Fruit fly (Drosophila melanogaster) whole organism, prepupa: ENCODE measurements around the gene udt.

Source experiments
- Blimp-1 ChIP-seq: fragments of 200-800 bp; sonication (Bioruptor generic); optimal IDR thresholded peaks from 3 replicates; lab custom pipeline; 2017; ENCODE audit warnings: missing biosample characterization, missing genetic modification characterization, mild to moderate bottlenecking, moderate library complexity, missing genetic modification reagents
- CG10631 ChIP-seq: fragments of 200-800 bp; sonication (Bioruptor generic); optimal IDR thresholded peaks from 2 replicates; lab custom pipeline; 2016; ENCODE audit warnings: missing biosample characterization, missing genetic modification characterization
- CG10669 ChIP-seq: fragments of 200-800 bp; sonication (Bioruptor generic); optimal IDR thresholded peaks from 3 replicates; lab custom pipeline; 2018; ENCODE audit warnings: missing biosample characterization, mild to moderate bottlenecking, missing genetic modification characterization, moderate library complexity
- CG11294 ChIP-seq: fragments of 200-800 bp; sonication (Bioruptor generic); IDR thresholded peaks from 2 replicates; pipeline ENCODE4 v1.3.6; 2022; ENCODE audit warnings: missing biosample characterization, missing genetic modification characterization
- CG11902 ChIP-seq: fragments of 200-800 bp; sonication (Bioruptor generic); optimal IDR thresholded peaks from 3 replicates; lab custom pipeline; 2016; ENCODE audit warnings: missing biosample characterization, missing genetic modification characterization
- CG15336 ChIP-seq: fragments of 200-800 bp; sonication (Bioruptor generic); IDR thresholded peaks from 2 replicates; pipeline ENCODE4 v1.3.6; 2022; ENCODE audit warnings: missing biosample characterization, missing genetic modification characterization
- CG1621 ChIP-seq: fragments of 200-800 bp; sonication (Bioruptor generic); optimal IDR thresholded peaks from 3 replicates; lab custom pipeline; 2018; ENCODE audit warnings: missing biosample characterization, mild to moderate bottlenecking, missing genetic modification characterization
- CG16779 ChIP-seq: fragments of 200-800 bp; sonication (Bioruptor generic); optimal IDR thresholded peaks from 3 replicates; lab custom pipeline; 2017; ENCODE audit warnings: missing biosample characterization, mild to moderate bottlenecking, missing genetic modification characterization
- CG3032 ChIP-seq: fragments of 200-800 bp; optimal IDR thresholded peaks from 2 replicates; lab custom pipeline; 2019; ENCODE audit warnings: missing biosample characterization, mild to moderate bottlenecking, missing genetic modification characterization, moderate library complexity
- CG31627 ChIP-seq: fragments of 200-800 bp; sonication (Bioruptor generic); optimal IDR thresholded peaks from 3 replicates; lab custom pipeline; 2016; ENCODE audit warnings: missing biosample characterization, missing genetic modification characterization
- CG32006 ChIP-seq: fragments of 200-800 bp; sonication (Bioruptor generic); optimal IDR thresholded peaks from 3 replicates; lab custom pipeline; 2017; ENCODE audit warnings: missing biosample characterization, mild to moderate bottlenecking, missing genetic modification characterization
- CG34406 ChIP-seq: fragments of 200-800 bp; sonication (Bioruptor generic); optimal IDR thresholded peaks from 3 replicates; lab custom pipeline; 2016; ENCODE audit warnings: missing biosample characterization, missing genetic modification characterization
- CG4318 ChIP-seq: fragments of 200-800 bp; sonication (Bioruptor generic); optimal IDR thresholded peaks from 3 replicates; lab custom pipeline; 2017; ENCODE audit warnings: missing biosample characterization, mild to moderate bottlenecking, missing genetic modification characterization
- CG6163 ChIP-seq: fragments of 200-800 bp; sonication (Bioruptor generic); IDR thresholded peaks from 3 replicates; pipeline ENCODE4 v1.3.6; 2022; ENCODE audit warnings: missing biosample characterization, missing genetic modification characterization
- CG6276 ChIP-seq: fragments of 200-800 bp; sonication (Bioruptor generic); optimal IDR thresholded peaks from 2 replicates; lab custom pipeline; 2017; ENCODE audit warnings: missing biosample characterization, mild to moderate bottlenecking, missing genetic modification characterization
- CG6792 ChIP-seq: fragments of 200-800 bp; sonication (Bioruptor generic); optimal IDR thresholded peaks from 3 replicates; lab custom pipeline; 2016; ENCODE audit warnings: missing biosample characterization, missing genetic modification characterization
- CG6808 ChIP-seq: fragments of 200-800 bp; sonication (Bioruptor generic); optimal IDR thresholded peaks from 3 replicates; lab custom pipeline; 2017; ENCODE audit warnings: missing biosample characterization, missing genetic modification characterization, mild to moderate bottlenecking, moderate library complexity, missing genetic modification reagents
- CG8319 ChIP-seq: fragments of 200-800 bp; sonication (Bioruptor generic); optimal IDR thresholded peaks from 3 replicates; lab custom pipeline; 2016; ENCODE audit warnings: missing biosample characterization, missing genetic modification characterization
- CG8632 ChIP-seq: fragments of 200-800 bp; sonication (Bioruptor generic); optimal IDR thresholded peaks from 3 replicates; lab custom pipeline; 2016; ENCODE audit warnings: missing biosample characterization, missing genetic modification characterization
- CG9139 ChIP-seq: fragments of 200-800 bp; sonication (Bioruptor generic); optimal IDR thresholded peaks from 3 replicates; lab custom pipeline; 2017; ENCODE audit warnings: missing biosample characterization, mild to moderate bottlenecking, missing genetic modification characterization
- Ets21C ChIP-seq: fragments of 200-800 bp; sonication (Bioruptor generic); optimal IDR thresholded peaks from 3 replicates; lab custom pipeline; 2016; ENCODE audit warnings: missing biosample characterization, missing genetic modification characterization
- Gug ChIP-seq: fragments of 200-800 bp; sonication (Bioruptor generic); IDR thresholded peaks from 2 replicates; pipeline ENCODE4 v1.3.6; 2022; ENCODE audit warnings: missing biosample characterization, missing genetic modification characterization
- Hr38 ChIP-seq: sonication (Bioruptor generic); optimal IDR thresholded peaks from 2 replicates; lab custom pipeline; 2016; ENCODE audit warnings: missing biosample characterization, missing genetic modification characterization
- Lpt ChIP-seq: fragments of 200-800 bp; sonication (Bioruptor generic); optimal IDR thresholded peaks from 3 replicates; lab custom pipeline; 2016; ENCODE audit warnings: missing biosample characterization, missing genetic modification characterization
- Met ChIP-seq: fragments of 200-800 bp; sonication (Bioruptor generic); optimal IDR thresholded peaks from 3 replicates; lab custom pipeline; 2016; ENCODE audit warnings: missing biosample characterization, missing genetic modification characterization
- OdsH ChIP-seq: fragments of 200-800 bp; sonication (Bioruptor generic); optimal IDR thresholded peaks from 3 replicates; lab custom pipeline; 2016; ENCODE audit warnings: missing biosample characterization, missing genetic modification characterization
- Sox102F ChIP-seq: fragments of 200-800 bp; sonication (Bioruptor generic); optimal IDR thresholded peaks from 2 replicates; lab custom pipeline; 2016; ENCODE audit warnings: missing biosample characterization, mild to moderate bottlenecking, missing genetic modification characterization
- Sox14 ChIP-seq: fragments of 200-800 bp; sonication (Bioruptor generic); optimal IDR thresholded peaks from 3 replicates; lab custom pipeline; 2016; ENCODE audit warnings: missing biosample characterization, missing genetic modification characterization
- Sox15 ChIP-seq: fragments of 200-800 bp; sonication (Bioruptor generic); optimal IDR thresholded peaks from 3 replicates; lab custom pipeline; 2016; ENCODE audit warnings: missing biosample characterization, missing genetic modification characterization
- achi ChIP-seq: fragments of 200-800 bp; sonication (Bioruptor generic); optimal IDR thresholded peaks from 3 replicates; lab custom pipeline; 2016; ENCODE audit warnings: missing biosample characterization, missing genetic modification characterization
- acj6 ChIP-seq: fragments of 200-800 bp; sonication (Bioruptor generic); optimal IDR thresholded peaks from 3 replicates; lab custom pipeline; 2016; ENCODE audit warnings: missing biosample characterization, missing genetic modification characterization
- cyc ChIP-seq: fragments of 200-800 bp; sonication (Bioruptor generic); optimal IDR thresholded peaks from 3 replicates; lab custom pipeline; 2016; ENCODE audit warnings: missing biosample characterization, missing genetic modification characterization
- dac ChIP-seq: fragments of 200-800 bp; sonication (Bioruptor generic); optimal IDR thresholded peaks from 2 replicates; lab custom pipeline; 2017; ENCODE audit warnings: missing biosample characterization, mild to moderate bottlenecking, missing genetic modification characterization
- dsx ChIP-seq: fragments of 200-800 bp; optimal IDR thresholded peaks from 3 replicates; lab custom pipeline; 2019; ENCODE audit warnings: missing biosample characterization, mild to moderate bottlenecking, missing genetic modification characterization, moderate library complexity; ENCODE audit not compliant: poor library complexity, severe bottlenecking
- eg ChIP-seq: fragments of 200-800 bp; sonication (Bioruptor generic); IDR thresholded peaks from 3 replicates; pipeline ENCODE4 v1.3.6; 2022; ENCODE audit warnings: missing biosample characterization, missing genetic modification characterization
- esn ChIP-seq: fragments of 200-800 bp; sonication (Bioruptor generic); optimal IDR thresholded peaks from 2 replicates; lab custom pipeline; 2016; ENCODE audit warnings: missing biosample characterization, mild to moderate bottlenecking, missing genetic modification characterization, moderate library complexity
- fd59A ChIP-seq: fragments of 200-800 bp; sonication (Bioruptor generic); optimal IDR thresholded peaks from 2 replicates; lab custom pipeline; 2017; ENCODE audit warnings: missing biosample characterization, mild to moderate bottlenecking, missing genetic modification characterization, missing genetic modification reagents
- fkh ChIP-seq: fragments of 200-800 bp; sonication (Bioruptor generic); optimal IDR thresholded peaks from 3 replicates; lab custom pipeline; 2017; ENCODE audit warnings: missing biosample characterization, mild to moderate bottlenecking, missing genetic modification characterization, moderate library complexity
- lz ChIP-seq: fragments of 200-800 bp; sonication (Bioruptor generic); optimal IDR thresholded peaks from 3 replicates; lab custom pipeline; 2016; ENCODE audit warnings: missing biosample characterization, missing genetic modification characterization
- net ChIP-seq: fragments of 200-800 bp; sonication (Bioruptor generic); optimal IDR thresholded peaks from 3 replicates; lab custom pipeline; 2016; ENCODE audit warnings: missing biosample characterization, missing genetic modification characterization
- pdm3 ChIP-seq: fragments of 200-800 bp; sonication (Bioruptor generic); optimal IDR thresholded peaks from 3 replicates; lab custom pipeline; 2016; ENCODE audit warnings: missing biosample characterization, missing genetic modification characterization
- ss ChIP-seq, 2 experiments: fragments of 200-800 bp; sonication (Bioruptor generic); optimal IDR thresholded peaks; 2 replicates in 1 of 2; 3 replicates in 1 of 2; lab custom pipeline; 2017 to 2018; ENCODE audit warnings: mild to moderate bottlenecking in 2 of 2, missing biosample characterization in 2 of 2, missing genetic modification characterization in 2 of 2, moderate library complexity in 1 of 2
- svp ChIP-seq: fragments of 200-800 bp; sonication (Bioruptor generic); peaks from one replicate; lab custom pipeline; 2016; ENCODE audit warnings: missing biosample characterization, missing genetic modification characterization
- topi ChIP-seq: fragments of 200-800 bp; sonication (Bioruptor generic); optimal IDR thresholded peaks from 3 replicates; lab custom pipeline; 2016; ENCODE audit warnings: missing biosample characterization, missing genetic modification characterization
- vri ChIP-seq: fragments of 200-800 bp; sonication (Bioruptor generic); optimal IDR thresholded peaks from 3 replicates; lab custom pipeline; 2016; ENCODE audit warnings: missing biosample characterization, mild to moderate bottlenecking, missing genetic modification characterization

Gene udt

DNA sequence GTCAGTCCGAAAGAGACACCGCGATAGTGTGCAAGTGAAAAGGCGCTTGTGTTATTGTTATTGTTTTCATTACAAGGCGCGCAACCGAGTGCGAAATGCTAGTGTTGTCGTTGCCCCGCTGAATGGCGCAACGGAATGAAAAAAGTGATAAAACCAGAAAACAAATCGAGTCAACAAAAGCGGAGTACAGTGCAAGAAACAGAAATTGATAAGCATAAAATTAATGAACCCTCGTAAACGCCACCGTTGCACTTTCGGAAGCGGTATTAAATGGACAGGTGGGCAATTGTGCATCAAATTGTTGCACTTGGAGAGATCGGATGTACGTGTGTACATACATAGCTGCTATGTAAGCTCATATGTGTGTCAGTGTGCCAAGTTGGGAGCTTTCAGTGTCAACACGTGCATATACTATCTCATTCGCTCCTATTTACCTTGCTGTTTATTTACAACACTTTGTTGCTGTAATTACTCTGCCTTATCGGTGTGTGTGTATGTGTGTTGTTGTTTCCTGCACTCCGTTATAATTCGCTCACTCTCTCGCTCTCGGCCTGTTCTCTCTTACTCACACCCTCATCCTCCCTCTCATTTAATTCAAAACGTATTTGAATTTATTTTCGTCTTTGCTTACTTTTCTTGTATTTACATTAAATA, 39.6 kb downstream of the udt start (continued):
- peak; percentile 80 for TF ChIP-seq dsx (GFP tag; lab: Kevin White, UChicago)
- TF ChIP-seq dac: peak; percentile 6
- TF ChIP-seq CG6163 (GFP tag; lab: Robert Waterston, UW): peak; percentile 65
- TF ChIP-seq Hr38 (GFP tag; lab: Kevin White, UChicago): no peak
- TF ChIP-seq CG15336 (GFP tag; lab: Robert Waterston, UW): peak; percentile 71
- peak; percentile 47 for TF ChIP-seq CG10631 (GFP tag; lab: Kevin White, UChicago)
- TF ChIP-seq CG3032 (tag; lab: Kevin White, UChicago): no peak
- TF ChIP-seq CG11902 (GFP tag; lab: Kevin White, UChicago): no peak
- TF ChIP-seq OdsH (GFP tag; lab: Kevin White, UChicago): peak; percentile 51
- peak; percentile 75 for TF ChIP-seq svp (GFP tag; lab: Kevin White, UChicago)
- no peak for TF ChIP-seq net (GFP tag; lab: Kevin White, UChicago)
- no peak for TF ChIP-seq CG4318 (GFP tag; lab: Kevin White, UChicago)
- peak; percentile 23 for TF ChIP-seq CG16779 (tag; lab: Kevin White, UChicago)
- peak; percentile 36 for TF ChIP-seq Sox14 (GFP tag; lab: Kevin White, UChicago)
- peak; percentile 92 for TF ChIP-seq fkh (GFP tag; lab: Kevin White, UChicago)
- peak; percentile 52; the same call in 1 of the 2 replicates for TF ChIP-seq Gug
- TF ChIP-seq, all 60 proteins: peak for 43

dm6 chr3R:23722680-23723372, 40.2 kb downstream of the udt start, which contains the start of gene CG10365:
CG10365 (plus strand) TSS chr3R:23723331.
- TF ChIP-seq CG6276 (GFP tag; lab: Kevin White, UChicago) (peak; percentile 89), achi (peak; percentile 92), Met (peak; percentile 84), Sox14 (GFP tag; lab: Kevin White, UChicago) (peak; percentile 57), cyc (GFP tag; lab: Kevin White, UChicago) (peak; percentile 80), Lpt (GFP tag; lab: Kevin White, UChicago) (peak; percentile 87), CG32006 (GFP tag; lab: Kevin White, UChicago) (peak; percentile 93), CG10631 (GFP tag; lab: Kevin White, UChicago) (peak; percentile 93), Sox102F (GFP tag; lab: Kevin White, UChicago) (peak; percentile 68), pdm3 (GFP tag; lab: Kevin White, UChicago) (peak; percentile 79), Ets21C (GFP tag; lab: Kevin White, UChicago) (no peak), CG31627 (peak; percentile 52), vri (GFP tag; lab: Kevin White, UChicago) (peak; percentile 92), CG9139 (GFP tag; lab: Kevin White, UChicago) (peak; percentile 55), Sox15 (GFP tag; lab: Kevin White, UChicago) (peak; percentile 75), CG34406 (GFP tag; lab: Kevin White, UChicago) (peak; percentile 96), CG6792 (GFP tag; lab: Kevin White, UChicago) (peak; percentile 91), CG8632 (peak; percentile 97), dsx (GFP tag; lab: Kevin White, UChicago) (peak; percentile 80), CG10669 (GFP tag; lab: Kevin White, UChicago) (peak; percentile 63), CG4318 (GFP tag; lab: Kevin White, UChicago) (peak; percentile 84), fd59A (peak; percentile 64), esn (GFP tag; lab: Kevin White, UChicago) (peak; percentile 92), Blimp-1 (GFP tag; lab: Kevin White, UChicago) (peak; percentile 59), CG1621 (tag; lab: Kevin White, UChicago) (peak; percentile 54), lz (GFP tag; lab: Kevin White, UChicago) (peak; percentile 69), CG15336 (GFP tag; lab: Robert Waterston, UW) (peak; percentile 97), OdsH (GFP tag; lab: Kevin White, UChicago) (peak; percentile 90), acj6 (GFP tag; lab: Kevin White, UChicago) (peak; percentile 89), CG11294 (peak; percentile 77; the same call in 1 of the 2 replicates), CG8319 (GFP tag; lab: Kevin White, UChicago) (peak; percentile 79), CG6163 (GFP tag; lab: Robert Waterston, UW) (peak; percentile 90), CG16779 (tag; lab: Kevin White, UChicago) (peak; percentile 67), topi (peak; percentile 74), svp (GFP tag; lab: Kevin White, UChicago) (peak; percentile 91), eg (GFP tag; lab: Robert Waterston, UW) (peak; percentile 95), fkh (GFP tag; lab: Kevin White, UChicago) (no peak), CG6808 (GFP tag; lab: Kevin White, UChicago) (peak; percentile 77), ss (GFP tag; optimal IDR thresholded peaks at IDR 0.05; lab: Kevin White, UChicago) (peak; percentile 83 to 86), Gug (peak; percentile 88)
